Worm (Caenorhabditis elegans) whole organism, mixed stage, embryonic: ENCODE measurements around the gene skn-1.

Experiments
- blmp-1 ChIP-seq: fragments of 150-350 bp; optimal IDR thresholded peaks from 2 replicates; lab custom pipeline; 2014; ENCODE audit warnings: missing biosample characterization, missing genetic modification characterization
- cnd-1 ChIP-seq: fragments of 200-800 bp; sonication (Bioruptor generic); optimal IDR thresholded peaks from 2 replicates; lab custom pipeline; 2018; ENCODE audit warnings: mild to moderate bottlenecking, missing genetic modification characterization, missing compliant biosample characterization
- elt-1 ChIP-seq: sonication (generic microtip); optimal IDR thresholded peaks from 2 replicates; lab custom pipeline; 2017; ENCODE audit warnings: missing genetic modification characterization, mild to moderate bottlenecking, missing compliant biosample characterization, antibody characterized with exemption, moderate library complexity, borderline replicate concordance; ENCODE audit not compliant: insufficient read depth
- lin-13 ChIP-seq: fragments of 150-350 bp; optimal IDR thresholded peaks from 2 replicates; lab custom pipeline; 2014; ENCODE audit warnings: missing biosample characterization, missing genetic modification characterization
- mab-5 ChIP-seq: fragments of 150-350 bp; optimal IDR thresholded peaks from 2 replicates; lab custom pipeline; 2014; ENCODE audit warnings: missing biosample characterization, missing genetic modification characterization
- mls-2 ChIP-seq: sonication (generic microtip); optimal IDR thresholded peaks from 2 replicates; lab custom pipeline; 2016; ENCODE audit warnings: mild to moderate bottlenecking, missing genetic modification characterization, moderate library complexity, missing compliant biosample characterization
- nhr-76 ChIP-seq: sonication (generic microtip); optimal IDR thresholded peaks from 2 replicates; lab custom pipeline; 2017; ENCODE audit warnings: missing biosample characterization, missing genetic modification characterization
- pha-4 ChIP-seq: fragments of 150-350 bp; optimal IDR thresholded peaks from 2 replicates; lab custom pipeline; 2018; ENCODE audit warnings: missing biosample characterization, missing genetic modification reagents, missing genetic modification characterization
- snpc-4 ChIP-seq: fragments of 150-350 bp; optimal IDR thresholded peaks from 2 replicates; lab custom pipeline; 2014; ENCODE audit warnings: missing biosample characterization, missing genetic modification characterization
- unc-39 ChIP-seq: fragments of 150-350 bp; optimal IDR thresholded peaks from 2 replicates; lab custom pipeline; 2014; ENCODE audit warnings: missing biosample characterization, missing genetic modification characterization

DNA sequence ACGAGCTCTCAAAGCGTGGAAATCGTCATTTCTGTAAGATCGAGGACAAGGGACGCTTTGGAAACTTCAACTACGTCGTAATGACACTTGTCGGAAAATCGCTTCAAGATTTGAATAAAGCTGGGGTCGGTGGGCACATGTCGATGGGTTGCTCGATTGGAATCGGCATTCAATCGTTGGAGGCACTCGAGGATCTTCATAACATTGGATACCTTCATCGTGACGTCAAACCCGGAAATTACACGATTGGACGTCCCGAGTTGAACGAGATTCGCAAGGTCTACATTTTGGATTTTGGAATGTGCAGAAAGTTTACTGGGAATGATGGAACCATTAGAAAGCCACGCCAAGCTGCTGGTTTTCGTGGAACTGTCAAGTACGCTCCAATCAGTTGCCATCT is 27.6 kb downstream of the skn-1 start:
- TF ChIP-seq pha-4 (tag; lab: Kevin White, UChicago) (no peak), nhr-76 (no peak), elt-1 (tag; lab: Kevin White, UChicago) (no peak), mab-5 (no peak), snpc-4 (no peak), cnd-1 (tag; lab: Kevin White, UChicago) (no peak), mls-2 (tag; lab: Kevin White, UChicago) (no peak), lin-13 (tag; lab: Kevin White, UChicago) (no peak), blmp-1 (tag; lab: Kevin White, UChicago) (no peak), unc-39 (tag; lab: Kevin White, UChicago) (no peak)
